Worm (Caenorhabditis elegans) whole organism, early embryonic: Measurements from ENCODE around the gene F10G7.9.

Experiments used
- B0310.2 ChIP-seq: sonication (generic microtip); optimal IDR thresholded peaks from 2 replicates; lab custom pipeline; 2016; ENCODE audit warnings: mild to moderate bottlenecking, missing genetic modification characterization, missing compliant biosample characterization
- F13C5.2 ChIP-seq: sonication (generic microtip); optimal IDR thresholded peaks from 2 replicates; lab custom pipeline; 2017; ENCODE audit warnings: mild to moderate bottlenecking, missing genetic modification characterization, inconsistent platforms, missing compliant biosample characterization
- ama-1 ChIP-seq: fragments of 150-350 bp; optimal IDR thresholded peaks from 2 replicates; lab custom pipeline; 2014
- ceh-13 ChIP-seq: fragments of 200-800 bp; sonication (Bioruptor generic); optimal IDR thresholded peaks from 2 replicates; lab custom pipeline; 2018; ENCODE audit warnings: mild to moderate bottlenecking, missing genetic modification characterization, missing compliant biosample characterization
- ceh-36 ChIP-seq: sonication (generic microtip); optimal IDR thresholded peaks from 2 replicates; lab custom pipeline; 2016; ENCODE audit warnings: missing genetic modification characterization, inconsistent platforms, missing compliant biosample characterization
- ets-7 ChIP-seq: sonication (generic microtip); optimal IDR thresholded peaks from 2 replicates; lab custom pipeline; 2016; ENCODE audit warnings: missing genotype, missing genetic modification characterization, missing compliant biosample characterization
- flt-1 ChIP-seq: fragments of 200-800 bp; sonication (Bioruptor generic); IDR thresholded peaks from 2 replicates; pipeline ENCODE4 v1.3.6; 2022; ENCODE audit warnings: missing genetic modification characterization, missing compliant biosample characterization
- hmg-4 ChIP-seq: fragments of 200-800 bp; sonication (Bioruptor generic); optimal IDR thresholded peaks from 2 replicates; lab custom pipeline; 2018; ENCODE audit warnings: mild to moderate bottlenecking, missing genetic modification characterization, missing compliant biosample characterization
- hnd-1 ChIP-seq: sonication (generic microtip); optimal IDR thresholded peaks from 2 replicates; lab custom pipeline; 2016; ENCODE audit warnings: missing genetic modification characterization, missing compliant biosample characterization
- pes-1 ChIP-seq: fragments of 200-800 bp; sonication (Bioruptor generic); IDR thresholded peaks from 2 replicates; pipeline ENCODE4 v1.3.6; 2022; ENCODE audit warnings: missing genetic modification reagents, missing genetic modification characterization, missing compliant biosample characterization
- scrt-1 ChIP-seq: fragments of 200-800 bp; sonication (Bioruptor generic); IDR thresholded peaks from 2 replicates; pipeline ENCODE4 v1.3.6; 2022; ENCODE audit warnings: missing genetic modification characterization, missing compliant biosample characterization
- sea-1 ChIP-seq: fragments of 200-800 bp; sonication (Bioruptor generic); conservative IDR thresholded peaks from 2 replicates; pipeline ENCODE4 v1.3.6; 2022; ENCODE audit warnings: missing genetic modification characterization, missing compliant biosample characterization
- tbx-37 ChIP-seq: fragments of 200-800 bp; sonication (Bioruptor generic); conservative IDR thresholded peaks from 2 replicates; pipeline ENCODE4 v1.3.6; 2022; ENCODE audit warnings: missing genetic modification reagents, missing genetic modification characterization, missing compliant biosample characterization
- tra-4 ChIP-seq: sonication (generic microtip); optimal IDR thresholded peaks from 2 replicates; lab custom pipeline; 2017; ENCODE audit warnings: missing genetic modification characterization, missing compliant biosample characterization

ce11 chrII:4693129-4693528, 13.2 kb downstream of the F10G7.9 start, which contains the start of gene F10G7.5:
- TF ChIP-seq ama-1 (lab: Kevin White, UChicago), result no peak
- TF ChIP-seq flt-1, result no peak
- no peak for TF ChIP-seq hnd-1 (tag; lab: Kevin White, UChicago)
- TF ChIP-seq tra-4 (tag; lab: Kevin White, UChicago), result no peak
- TF ChIP-seq tbx-37, result no peak
- TF ChIP-seq ets-7 (tag; lab: Kevin White, UChicago), result no peak
- no peak for TF ChIP-seq ceh-13 (GFP tag; lab: Kevin White, UChicago)
- TF ChIP-seq sea-1, result no peak
- TF ChIP-seq hmg-4, result no peak
- no peak for TF ChIP-seq B0310.2
- no peak for TF ChIP-seq ceh-36 (tag; lab: Kevin White, UChicago)
- TF ChIP-seq pes-1 (GFP tag; lab: Robert Waterston, UW), result no peak
- no peak for TF ChIP-seq scrt-1 (GFP tag; lab: Robert Waterston, UW)
- no peak for TF ChIP-seq F13C5.2
